Worm (Caenorhabditis elegans) whole organism, late embryonic: ENCODE results near the gene F23F1.10.
A peak's percentile ranks its signal among the peaks of the same experiment; 100 is the strongest.

Experiments
- C08G9.2 ChIP-seq: sonication (generic microtip); optimal IDR thresholded peaks from 2 replicates; lab custom pipeline; 2016; ENCODE audit warnings: mild to moderate bottlenecking, missing genetic modification characterization, moderate library complexity, missing compliant biosample characterization
- C38D4.7 ChIP-seq: fragments of 200-800 bp; sonication (Bioruptor generic); optimal IDR thresholded peaks from 2 replicates; lab custom pipeline; 2018; ENCODE audit warnings: mild to moderate bottlenecking, missing genetic modification characterization, moderate library complexity, missing compliant biosample characterization
- T23F11.4 ChIP-seq: fragments of 200-800 bp; sonication (Bioruptor generic); optimal IDR thresholded peaks from 2 replicates; lab custom pipeline; 2018; ENCODE audit warnings: mild to moderate bottlenecking, missing genetic modification characterization, missing compliant biosample characterization
- Y22D7AL.16 ChIP-seq: sonication (generic microtip); optimal IDR thresholded peaks from 2 replicates; lab custom pipeline; 2016; ENCODE audit warnings: missing genetic modification characterization, missing compliant biosample characterization
- ama-1 ChIP-seq: fragments of 150-350 bp; optimal IDR thresholded peaks from 2 replicates; lab custom pipeline; 2014
- ceh-14 ChIP-seq: sonication (generic microtip); optimal IDR thresholded peaks from 2 replicates; lab custom pipeline; 2016; ENCODE audit warnings: missing genotype, missing genetic modification characterization, missing compliant biosample characterization
- ceh-19 ChIP-seq: fragments of 200-800 bp; sonication (Bioruptor generic); optimal IDR thresholded peaks from 2 replicates; lab custom pipeline; 2018; ENCODE audit warnings: mild to moderate bottlenecking, missing genetic modification characterization, missing compliant biosample characterization
- ceh-2 ChIP-seq: sonication (generic microtip); optimal IDR thresholded peaks from 2 replicates; lab custom pipeline; 2016; ENCODE audit warnings: missing genotype, missing genetic modification characterization, missing compliant biosample characterization
- ceh-24 ChIP-seq: sonication (generic microtip); optimal IDR thresholded peaks from 2 replicates; lab custom pipeline; 2016; ENCODE audit warnings: mild to moderate bottlenecking, missing genetic modification characterization, missing compliant biosample characterization
- ceh-34 ChIP-seq: sonication (generic microtip); optimal IDR thresholded peaks from 2 replicates; lab custom pipeline; 2016; ENCODE audit warnings: mild to moderate bottlenecking, missing genetic modification characterization, missing compliant biosample characterization
- ceh-45 ChIP-seq: fragments of 200-800 bp; sonication (Bioruptor generic); IDR thresholded peaks from 2 replicates; pipeline ENCODE4 v1.3.6; 2022; ENCODE audit warnings: missing genetic modification reagents, missing genetic modification characterization, missing compliant biosample characterization
- ceh-48 ChIP-seq: sonication (generic microtip); optimal IDR thresholded peaks from 2 replicates; lab custom pipeline; 2016; ENCODE audit warnings: missing genetic modification characterization, inconsistent platforms, missing compliant biosample characterization
- ceh-6 ChIP-seq: fragments of 200-800 bp; sonication (Bioruptor generic); optimal IDR thresholded peaks from 2 replicates; lab custom pipeline; 2018; ENCODE audit warnings: mild to moderate bottlenecking, missing genetic modification characterization, missing compliant biosample characterization
- dmd-4 ChIP-seq: sonication (generic microtip); optimal IDR thresholded peaks from 2 replicates; lab custom pipeline; 2016; ENCODE audit warnings: borderline replicate concordance, missing genetic modification characterization, missing compliant biosample characterization
- elt-2 ChIP-seq: sonication (generic microtip); optimal IDR thresholded peaks from 2 replicates; lab custom pipeline; 2016; ENCODE audit warnings: missing genetic modification reagents, missing genetic modification characterization, missing compliant biosample characterization
- elt-4 ChIP-seq: sonication (generic microtip); optimal IDR thresholded peaks from 2 replicates; lab custom pipeline; 2016; ENCODE audit warnings: missing genetic modification characterization, missing compliant biosample characterization
- fax-1 ChIP-seq: sonication (generic microtip); optimal IDR thresholded peaks from 2 replicates; lab custom pipeline; 2016; ENCODE audit warnings: missing genotype, missing genetic modification characterization, missing compliant biosample characterization
- hlh-13 ChIP-seq: fragments of 200-800 bp; sonication (Bioruptor generic); optimal IDR thresholded peaks from 2 replicates; lab custom pipeline; 2018; ENCODE audit warnings: mild to moderate bottlenecking, missing genetic modification characterization, missing compliant biosample characterization
- hlh-15 ChIP-seq: sonication (generic microtip); optimal IDR thresholded peaks from 2 replicates; lab custom pipeline; 2016; ENCODE audit warnings: missing genetic modification characterization, missing compliant biosample characterization
- hlh-30 ChIP-seq: sonication (generic microtip); optimal IDR thresholded peaks from 2 replicates; lab custom pipeline; 2017; ENCODE audit warnings: antibody characterized with exemption, missing genetic modification characterization, missing compliant biosample characterization; ENCODE audit not compliant: insufficient read depth
- hlh-6 ChIP-seq: sonication (generic microtip); optimal IDR thresholded peaks from 2 replicates; lab custom pipeline; 2016; ENCODE audit warnings: missing genotype, missing genetic modification characterization, missing compliant biosample characterization
- lin-11 ChIP-seq: fragments of 200-800 bp; sonication (Bioruptor generic); optimal IDR thresholded peaks from 2 replicates; lab custom pipeline; 2018; ENCODE audit warnings: mild to moderate bottlenecking, missing genetic modification characterization, missing compliant biosample characterization
- madf-2 ChIP-seq: sonication (generic microtip); optimal IDR thresholded peaks from 2 replicates; lab custom pipeline; 2017; ENCODE audit warnings: missing genetic modification characterization, missing compliant biosample characterization
- mec-3 ChIP-seq: sonication (generic microtip); optimal IDR thresholded peaks from 2 replicates; lab custom pipeline; 2016; ENCODE audit warnings: borderline replicate concordance, missing genetic modification characterization, missing compliant biosample characterization
- nfya-1 ChIP-seq: sonication (generic microtip); optimal IDR thresholded peaks from 2 replicates; lab custom pipeline; 2017; ENCODE audit warnings: missing genetic modification characterization, mild to moderate bottlenecking, missing compliant biosample characterization, antibody characterized with exemption, moderate library complexity
- npax-4 ChIP-seq: sonication (generic microtip); optimal IDR thresholded peaks from 2 replicates; lab custom pipeline; 2016; ENCODE audit warnings: missing genetic modification characterization, missing compliant biosample characterization
- odd-2 ChIP-seq: sonication (generic microtip); optimal IDR thresholded peaks from 2 replicates; lab custom pipeline; 2017; ENCODE audit warnings: antibody characterized with exemption, mild to moderate bottlenecking, missing genetic modification characterization, missing compliant biosample characterization
- pag-3 ChIP-seq: sonication (generic microtip); optimal IDR thresholded peaks from 2 replicates; lab custom pipeline; 2016; ENCODE audit warnings: missing compliant biosample characterization, missing genetic modification characterization, borderline replicate concordance
- pat-9 ChIP-seq: fragments of 200-800 bp; sonication (Bioruptor generic); optimal IDR thresholded peaks from 2 replicates; lab custom pipeline; 2018; ENCODE audit warnings: mild to moderate bottlenecking, missing genetic modification characterization, moderate library complexity, missing compliant biosample characterization
- pha-2 ChIP-seq: sonication (generic microtip); optimal IDR thresholded peaks from 2 replicates; lab custom pipeline; 2017; ENCODE audit warnings: mild to moderate bottlenecking, missing genetic modification characterization, missing compliant biosample characterization
- pha-4 ChIP-seq: fragments of 150-350 bp; optimal IDR thresholded peaks from 2 replicates; lab custom pipeline; 2018; ENCODE audit warnings: missing biosample characterization, missing genetic modification reagents, missing genetic modification characterization
- pqm-1 ChIP-seq: sonication (generic microtip); optimal IDR thresholded peaks from 2 replicates; lab custom pipeline; 2016; ENCODE audit warnings: missing genetic modification characterization, missing compliant biosample characterization
- ref-2 ChIP-seq: sonication (generic microtip); optimal IDR thresholded peaks from 2 replicates; lab custom pipeline; 2016; ENCODE audit warnings: missing genetic modification characterization, missing compliant biosample characterization
- sdc-2 ChIP-seq: sonication (generic microtip); optimal IDR thresholded peaks from 2 replicates; lab custom pipeline; 2016; ENCODE audit warnings: missing genotype, missing genetic modification characterization, missing compliant biosample characterization
- sox-2 ChIP-seq: fragments of 200-800 bp; sonication (Bioruptor generic); IDR thresholded peaks from 2 replicates; pipeline ENCODE4 v1.3.6; 2022; ENCODE audit warnings: missing genetic modification reagents, missing genetic modification characterization, missing compliant biosample characterization
- tbx-2 ChIP-seq: sonication (generic microtip); optimal IDR thresholded peaks from 2 replicates; lab custom pipeline; 2016; ENCODE audit warnings: missing genetic modification characterization, missing compliant biosample characterization
- ttx-3 ChIP-seq: sonication (generic microtip); optimal IDR thresholded peaks from 2 replicates; lab custom pipeline; 2016; ENCODE audit warnings: missing genetic modification reagents, missing genetic modification characterization, missing compliant biosample characterization
- unc-3 ChIP-seq, 2 experiments: fragments of 200-800 bp in 1 of 2; sonication (Bioruptor generic) in 1 of 2; sonication (generic microtip) in 1 of 2; conservative IDR thresholded peaks in 1 of 2; optimal IDR thresholded peaks in 1 of 2; 2 replicates each; pipeline versions ENCODE4 v1.3.6 to Lab custom; 2016 to 2022; ENCODE audit warnings: missing compliant biosample characterization in 2 of 2, missing genetic modification characterization in 2 of 2, missing genetic modification reagents in 1 of 2
- unc-42 ChIP-seq: sonication (generic microtip); optimal IDR thresholded peaks from 2 replicates; lab custom pipeline; 2016; ENCODE audit warnings: missing genotype, missing genetic modification characterization, missing compliant biosample characterization
- zip-5 ChIP-seq: sonication (generic microtip); optimal IDR thresholded peaks from 2 replicates; lab custom pipeline; 2016; ENCODE audit warnings: missing genetic modification characterization, missing compliant biosample characterization
- ztf-16 ChIP-seq: sonication (generic microtip); optimal IDR thresholded peaks from 2 replicates; lab custom pipeline; 2017; ENCODE audit warnings: missing genetic modification characterization, missing compliant biosample characterization

Gene F23F1.10

ce11 chrII:18787-19186, 23.0 kb downstream of the F23F1.10 start (continued):
- TF ChIP-seq ceh-45 = no peak
- TF ChIP-seq C08G9.2 (tag; lab: Kevin White, UChicago) = peak; percentile 36
- peak; percentile 68 for TF ChIP-seq ref-2 (tag; lab: Kevin White, UChicago)
- peak; percentile 55 for TF ChIP-seq madf-2
- TF ChIP-seq sdc-2 (tag; lab: Kevin White, UChicago) = peak; percentile 29
- TF ChIP-seq pqm-1 (tag; lab: Kevin White, UChicago) = peak; percentile 10
- no peak for TF ChIP-seq pag-3 (tag; lab: Kevin White, UChicago)
- peak; percentile 54 for TF ChIP-seq tbx-2 (tag; lab: Kevin White, UChicago)
- peak; percentile 2 for TF ChIP-seq ceh-14 (tag; lab: Kevin White, UChicago)
- no peak for TF ChIP-seq pha-2 (tag; lab: Kevin White, UChicago)
- peak; percentile 87 for TF ChIP-seq hlh-30 (tag; lab: Kevin White, UChicago)
- peak; percentile 44 for TF ChIP-seq ceh-48 (tag; lab: Kevin White, UChicago)
- TF ChIP-seq ceh-34 (tag; lab: Kevin White, UChicago) = peak; percentile 16
- peak; percentile 17 for TF ChIP-seq unc-42
- TF ChIP-seq pha-4 = no peak
- TF ChIP-seq nfya-1 (tag; lab: Kevin White, UChicago) = peak; percentile 5
- no peak for TF ChIP-seq npax-4
- no peak for TF ChIP-seq T23F11.4 (GFP tag; lab: Kevin White, UChicago)
- no peak for TF ChIP-seq C38D4.7 (GFP tag; lab: Kevin White, UChicago)
- TF ChIP-seq hlh-13 = no peak
- no peak for TF ChIP-seq ztf-16 (tag; lab: Kevin White, UChicago)
- TF ChIP-seq mec-3 (tag; lab: Kevin White, UChicago) = no peak
- TF ChIP-seq, all 69 proteins: peak for 21

- TF ChIP-seq nfya-1 (tag; lab: Kevin White, UChicago) = no peak
- no peak for TF ChIP-seq ceh-14 (tag; lab: Kevin White, UChicago)
- TF ChIP-seq hlh-15 = no peak
- no peak for TF ChIP-seq pat-9 (tag; lab: Kevin White, UChicago)
- TF ChIP-seq lin-11 (tag; lab: Kevin White, UChicago) = no peak
- no peak for TF ChIP-seq unc-42
- TF ChIP-seq Y22D7AL.16 (tag; lab: Kevin White, UChicago) = no peak
- no peak for TF ChIP-seq elt-2
- TF ChIP-seq sdc-2 (tag; lab: Kevin White, UChicago) = no peak
- no peak for TF ChIP-seq zip-5 (tag; lab: Kevin White, UChicago)
- TF ChIP-seq ceh-6 (GFP tag; lab: Kevin White, UChicago) = no peak
Observed at ce11 chrII:12685-13084, 29.1 kb downstream of the F23F1.10 start, which contains the start of gene best-3. Gene best-3, plus strand, starts transcription at chrII:12985.

ce11 chrII:11783-12182, 30.0 kb downstream of the F23F1.10 start, which contains the start of gene best-4:
Gene best-4, minus strand, starts transcription at chrII:11883.
- TF ChIP-seq dmd-4 (tag; lab: Kevin White, UChicago) = no peak
- TF ChIP-seq ttx-3 (tag; lab: Kevin White, UChicago) = no peak
- TF ChIP-seq pha-2 (tag; lab: Kevin White, UChicago) = no peak
- TF ChIP-seq ama-1 (lab: Kevin White, UChicago) = no peak
- TF ChIP-seq pha-4 = no peak
- TF ChIP-seq elt-4 (tag; lab: Kevin White, UChicago) = no peak
- TF ChIP-seq elt-2 = no peak
- no peak for TF ChIP-seq ceh-34 (tag; lab: Kevin White, UChicago)
- no peak for TF ChIP-seq ceh-19 (GFP tag; lab: Kevin White, UChicago)
- TF ChIP-seq hlh-6 (tag; lab: Kevin White, UChicago) = no peak
- no peak for TF ChIP-seq sdc-2 (tag; lab: Kevin White, UChicago)
- no peak for TF ChIP-seq fax-1 (tag; lab: Kevin White, UChicago)
- TF ChIP-seq ceh-24 = no peak
- no peak for TF ChIP-seq odd-2
- no peak for TF ChIP-seq C38D4.7 (GFP tag; lab: Kevin White, UChicago)
- TF ChIP-seq sox-2 (GFP tag; lab: Robert Waterston, UW) = no peak
- no peak for TF ChIP-seq unc-3 (GFP tag; conservative IDR thresholded peaks at IDR 0.05; lab: Robert Waterston, UW)
- no peak for TF ChIP-seq unc-3 (tag; optimal IDR thresholded peaks at IDR 0.05; lab: Kevin White, UChicago)
- TF ChIP-seq tbx-2 (tag; lab: Kevin White, UChicago) = no peak
- TF ChIP-seq ceh-2 = no peak
